Fruit fly (Drosophila melanogaster): ENCODE measurements around the gene CG16782.

DNA sequence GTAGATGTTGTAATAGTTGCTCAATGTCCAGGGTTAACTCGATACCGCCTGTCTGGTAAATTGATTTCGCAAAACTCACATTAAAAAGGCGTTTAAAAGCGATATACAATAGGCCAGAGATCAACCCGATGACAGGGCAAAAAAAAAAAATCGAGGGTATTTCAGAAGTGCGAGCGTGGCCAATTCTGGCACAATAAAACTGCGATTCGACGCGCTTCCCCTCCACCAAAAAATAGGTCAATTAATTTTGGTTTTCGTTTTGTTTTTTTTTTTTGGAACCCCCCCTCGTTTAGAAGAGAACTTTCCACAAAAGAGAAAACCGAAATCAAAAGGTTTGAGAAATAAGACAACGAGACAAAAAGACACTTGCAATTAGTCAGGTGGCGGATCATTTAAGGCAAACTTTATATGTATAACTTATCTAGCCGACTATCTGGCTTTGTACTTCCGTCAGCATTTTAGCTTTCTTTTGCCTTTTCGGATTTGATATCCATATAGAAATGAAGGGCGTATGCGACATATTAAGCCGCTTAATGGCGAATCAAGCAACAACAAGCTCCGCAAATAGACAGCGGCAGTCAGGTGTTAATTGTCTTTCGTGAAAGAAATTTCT, 10.5 kb upstream of the CG16782 start:
- TF ChIP-seq CG8478 (optimal IDR thresholded peaks at IDR 0.05) (no peak), Dll (optimal IDR thresholded peaks at IDR 0.05) (no peak), pan (optimal IDR thresholded peaks at IDR 0.05) (no peak), usp (GFP tag; optimal IDR thresholded peaks at IDR 0.05) (no peak), psq (optimal IDR thresholded peaks at IDR 0.05) (no peak)
